Fruit fly (Drosophila melanogaster) whole organism: ENCODE measurements around the gene Npc2h.

Experiments used
- CG8478 ChIP-seq: fragments of >200 bp; optimal IDR thresholded peaks from 2 replicates; lab custom pipeline; 2018; ENCODE audit warnings: inconsistent platforms
- Dll ChIP-seq: fragments of >200 bp; optimal IDR thresholded peaks from 2 replicates; lab custom pipeline; 2017
- EcR ChIP-seq, 2 experiments: fragments of >200 bp; optimal IDR thresholded peaks; 2 replicates each; lab custom pipeline; 2017; ENCODE audit warnings: missing biosample characterization in 2 of 2, missing genetic modification characterization in 2 of 2, missing genetic modification reagents in 2 of 2
- pan ChIP-seq: fragments of >200 bp; optimal IDR thresholded peaks from 2 replicates; lab custom pipeline; 2017
- psq ChIP-seq: fragments of >200 bp; optimal IDR thresholded peaks from 2 replicates; lab custom pipeline; 2017
- usp ChIP-seq: fragments of >200 bp; optimal IDR thresholded peaks from 2 replicates; lab custom pipeline; 2017; ENCODE audit warnings: missing biosample characterization, missing genetic modification characterization, mixed read lengths

dm6 chr3R:30775933-30776332 lies 29.8 kb upstream of the Npc2h start:
- TF ChIP-seq psq (lab: Kevin White, UChicago) (no peak), usp (GFP tag; lab: Kevin White, UChicago) (no peak), pan (no peak), Dll (lab: Kevin White, UChicago) (no peak), CG8478 (lab: Kevin White, UChicago) (no peak), EcR (GFP tag; optimal IDR thresholded peaks at IDR 0.05; lab: Kevin White, UChicago) (no peak)
